Worm (Caenorhabditis elegans): ENCODE data around the gene pup-2.

- TF ChIP-seq efl-1 (GFP tag; optimal IDR thresholded peaks at IDR 0.05) (peak; percentile 11), ets-4 (GFP tag; optimal IDR thresholded peaks at IDR 0.05) (no peak), ztf-22 (GFP tag; optimal IDR thresholded peaks at IDR 0.05) (no peak), ztf-28 (GFP tag; IDR thresholded peaks at IDR 0.05) (no peak), pha-4 (tag; optimal IDR thresholded peaks at IDR 0.05) (no peak), nhr-80 (tag; optimal IDR thresholded peaks at IDR 0.05) (no peak), ceh-40 (GFP tag; IDR thresholded peaks at IDR 0.05) (no peak), F57C9.4 (tag; optimal IDR thresholded peaks at IDR 0.05) (no peak), lin-35 (GFP tag; optimal IDR thresholded peaks at IDR 0.05) (no peak)
These were observed 21.2 kb downstream of the pup-2 start, which contains the start of gene morc-1 for ce11 chrIII:5206861-5207414.

All from whole organism, young adult.